Worm (Caenorhabditis elegans) whole organism, L2 larva: ENCODE results near the gene srg-10.

Source experiments
- C34F6.9 ChIP-seq: fragments of 150-350 bp; optimal IDR thresholded peaks from 2 replicates; lab custom pipeline; 2014; ENCODE audit warnings: missing biosample characterization, missing genetic modification characterization
- F13H6.1 ChIP-seq: sonication (generic microtip); optimal IDR thresholded peaks from 2 replicates; lab custom pipeline; 2016; ENCODE audit warnings: missing genetic modification characterization, missing compliant biosample characterization
- R02D3.7 ChIP-seq: fragments of 150-350 bp; optimal IDR thresholded peaks from 2 replicates; lab custom pipeline; 2014; ENCODE audit warnings: missing biosample characterization, missing genetic modification characterization
- Y55F3AM.14 ChIP-seq: fragments of 200-800 bp; sonication (Bioruptor generic); optimal IDR thresholded peaks from 2 replicates; lab custom pipeline; 2018; ENCODE audit warnings: mild to moderate bottlenecking, missing genetic modification characterization, missing compliant biosample characterization
- alr-1 ChIP-seq: fragments of 150-350 bp; optimal IDR thresholded peaks from 2 replicates; lab custom pipeline; 2014; ENCODE audit warnings: missing biosample characterization, missing genetic modification characterization
- aly-2 ChIP-seq: fragments of 150-350 bp; optimal IDR thresholded peaks from 2 replicates; lab custom pipeline; 2014; ENCODE audit warnings: missing biosample characterization, missing genetic modification characterization
- blmp-1 ChIP-seq: sonication (generic microtip); optimal IDR thresholded peaks from 2 replicates; lab custom pipeline; 2017; ENCODE audit warnings: missing genetic modification characterization, mild to moderate bottlenecking, missing compliant biosample characterization, antibody characterized with exemption, moderate library complexity; ENCODE audit not compliant: insufficient read depth
- ceh-16 ChIP-seq: fragments of 150-350 bp; optimal IDR thresholded peaks from 2 replicates; lab custom pipeline; 2014; ENCODE audit warnings: missing biosample characterization, missing genetic modification characterization
- ceh-82 ChIP-seq: fragments of 150-350 bp; optimal IDR thresholded peaks from 2 replicates; lab custom pipeline; 2014; ENCODE audit warnings: missing biosample characterization, missing genetic modification characterization
- crh-2 ChIP-seq: sonication (generic microtip); optimal IDR thresholded peaks from 2 replicates; lab custom pipeline; 2017; ENCODE audit warnings: missing biosample characterization, missing genetic modification characterization
- egl-27 ChIP-seq: sonication (generic microtip); optimal IDR thresholded peaks from 3 replicates; lab custom pipeline; 2017; ENCODE audit warnings: missing biosample characterization, missing genetic modification reagents, missing genetic modification characterization
- elt-3 ChIP-seq: sonication (generic microtip); optimal IDR thresholded peaks from 2 replicates; lab custom pipeline; 2017; ENCODE audit warnings: missing biosample characterization, missing genetic modification characterization
- fos-1 ChIP-seq: fragments of 150-350 bp; optimal IDR thresholded peaks from 2 replicates; lab custom pipeline; 2014; ENCODE audit warnings: missing biosample characterization, missing genetic modification characterization
- gmeb-1 ChIP-seq: fragments of 150-350 bp; optimal IDR thresholded peaks from 2 replicates; lab custom pipeline; 2014; ENCODE audit warnings: missing biosample characterization, missing genetic modification characterization
- lin-11 ChIP-seq: fragments of 150-350 bp; sonication (generic microtip); optimal IDR thresholded peaks from 2 replicates; lab custom pipeline; 2014; ENCODE audit warnings: missing biosample characterization, missing genetic modification characterization, inconsistent platforms, mixed read lengths
- lin-13 ChIP-seq: fragments of 150-350 bp; optimal IDR thresholded peaks from 2 replicates; lab custom pipeline; 2014; ENCODE audit warnings: missing biosample characterization, missing genetic modification reagents, missing genetic modification characterization
- lin-39 ChIP-seq: fragments of 150-350 bp; optimal IDR thresholded peaks from 2 replicates; lab custom pipeline; 2014; ENCODE audit warnings: missing biosample characterization, missing genetic modification reagents, missing genetic modification characterization
- lsy-2 ChIP-seq, 2 experiments: fragments of 150-350 bp in 1 of 2; sonication (generic microtip) in 1 of 2; optimal IDR thresholded peaks; 2 replicates each; lab custom pipeline; 2014 to 2017; ENCODE audit warnings: missing biosample characterization in 2 of 2, missing genetic modification characterization in 2 of 2
- mbf-1 ChIP-seq: sonication (generic microtip); optimal IDR thresholded peaks from 2 replicates; lab custom pipeline; 2017; ENCODE audit warnings: missing biosample characterization, missing genetic modification characterization
- mdl-1 ChIP-seq, 2 experiments: fragments of 150-350 bp in 1 of 2; sonication (generic microtip) in 1 of 2; optimal IDR thresholded peaks; 2 replicates each; lab custom pipeline; 2017; ENCODE audit warnings: missing biosample characterization in 2 of 2, missing genetic modification characterization in 2 of 2
- nhr-10 ChIP-seq: sonication (generic microtip); optimal IDR thresholded peaks from 2 replicates; lab custom pipeline; 2017; ENCODE audit warnings: missing biosample characterization, missing genetic modification characterization
- nhr-12 ChIP-seq: fragments of 150-350 bp; optimal IDR thresholded peaks from 2 replicates; lab custom pipeline; 2014; ENCODE audit warnings: missing biosample characterization, missing genetic modification characterization
- nhr-129 ChIP-seq: fragments of 150-350 bp; optimal IDR thresholded peaks from 2 replicates; lab custom pipeline; 2014; ENCODE audit warnings: missing biosample characterization, missing genetic modification characterization
- nhr-21 ChIP-seq: fragments of 150-350 bp; optimal IDR thresholded peaks from 2 replicates; lab custom pipeline; 2014; ENCODE audit warnings: missing biosample characterization, missing genetic modification characterization
- nhr-6 ChIP-seq: fragments of 150-350 bp; optimal IDR thresholded peaks from 2 replicates; lab custom pipeline; 2014; ENCODE audit warnings: missing biosample characterization, missing genetic modification characterization
- sem-4 ChIP-seq: fragments of 150-350 bp; optimal IDR thresholded peaks from 2 replicates; lab custom pipeline; 2014; ENCODE audit warnings: missing biosample characterization, missing genetic modification reagents, missing genetic modification characterization
- skn-1 ChIP-seq: sonication (generic microtip); optimal IDR thresholded peaks from 2 replicates; lab custom pipeline; 2017; ENCODE audit warnings: missing biosample characterization, missing genetic modification characterization
- sma-3 ChIP-seq: sonication (generic microtip); optimal IDR thresholded peaks from 2 replicates; lab custom pipeline; 2016; ENCODE audit warnings: missing genetic modification reagents, missing genetic modification characterization, missing compliant biosample characterization
- sma-9 ChIP-seq, 2 experiments: fragments of 150-350 bp in 1 of 2; sonication (generic microtip) in 1 of 2; optimal IDR thresholded peaks; 2 replicates each; lab custom pipeline; 2014 to 2016; ENCODE audit warnings: missing genetic modification characterization in 2 of 2, mild to moderate bottlenecking in 1 of 2, missing biosample characterization in 1 of 2, missing compliant biosample characterization in 1 of 2, missing genetic modification reagents in 1 of 2, moderate library complexity in 1 of 2
- snpc-4 ChIP-seq: fragments of 150-350 bp; optimal IDR thresholded peaks from 2 replicates; lab custom pipeline; 2014; ENCODE audit warnings: missing biosample characterization, missing genetic modification characterization
- unc-39 ChIP-seq: fragments of 150-350 bp; optimal IDR thresholded peaks from 2 replicates; lab custom pipeline; 2014; ENCODE audit warnings: missing biosample characterization, missing genetic modification characterization
- unc-55 ChIP-seq: fragments of 150-350 bp; sonication (generic microtip); optimal IDR thresholded peaks from 3 replicates; lab custom pipeline; 2014; ENCODE audit warnings: missing biosample characterization, missing genetic modification reagents, missing genetic modification characterization
- unc-62 ChIP-seq: fragments of 150-350 bp; optimal IDR thresholded peaks from 2 replicates; lab custom pipeline; 2014; ENCODE audit warnings: missing biosample characterization, missing genetic modification reagents, missing genetic modification characterization
- zag-1 ChIP-seq: fragments of 150-350 bp; optimal IDR thresholded peaks from 2 replicates; lab custom pipeline; 2014; ENCODE audit warnings: missing biosample characterization, missing genetic modification characterization
- ztf-1 ChIP-seq: fragments of 200-800 bp; sonication (Bioruptor generic); conservative IDR thresholded peaks from 2 replicates; pipeline ENCODE4 v1.3.6; 2022; ENCODE audit warnings: missing genetic modification characterization, missing compliant biosample characterization
- ztf-4 ChIP-seq: fragments of 150-350 bp; optimal IDR thresholded peaks from 2 replicates; lab custom pipeline; 2014; ENCODE audit warnings: missing biosample characterization, missing genetic modification characterization

srg-10 gene

DNA sequence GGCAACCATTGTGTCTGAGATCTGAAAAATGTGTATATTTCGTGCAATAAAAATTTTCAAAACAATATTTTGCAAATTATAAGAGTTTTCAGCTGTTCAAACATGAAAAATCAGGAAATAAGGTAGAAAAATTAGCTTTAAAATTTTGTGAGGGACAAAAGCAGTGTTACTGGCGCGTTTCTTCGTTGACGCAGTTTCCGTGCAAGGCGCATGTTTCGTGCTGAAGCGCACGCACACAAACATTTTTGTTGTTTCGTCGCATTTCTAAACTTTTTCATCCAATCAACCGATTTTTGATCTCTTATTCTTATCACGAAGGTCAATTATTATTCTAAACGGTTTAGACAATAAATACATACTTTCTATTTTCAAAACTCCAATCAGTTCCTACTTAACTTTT is 15.7 kb downstream of the srg-10 start, which contains the start of gene nifk-1 (continued):
- peak; percentile 28 for TF ChIP-seq lin-11 (tag; lab: Kevin White, UChicago)
- peak; percentile 86 for TF ChIP-seq C34F6.9 (tag; lab: Kevin White, UChicago)
- no peak for TF ChIP-seq nhr-6 (tag; lab: Kevin White, UChicago)
- no peak for TF ChIP-seq Y55F3AM.14 (GFP tag; lab: Kevin White, UChicago)
- TF ChIP-seq snpc-4 (tag; lab: Kevin White, UChicago) = no peak

ce11 chrIII:4693695-4694094 is 16.1 kb downstream of the srg-10 start, which contains the start of gene T04A8.8:
Gene T04A8.8 (plus strand): TSS chrIII:4693995.
- no peak for TF ChIP-seq unc-62 (GFP tag; lab: Kevin White, UChicago)
- TF ChIP-seq unc-39 (tag; lab: Kevin White, UChicago) = no peak
- no peak for TF ChIP-seq mdl-1 (tag; optimal IDR thresholded peaks at IDR 0.05; lab: Kevin White, UChicago)
- no peak for TF ChIP-seq elt-3 (tag; lab: Kevin White, UChicago)
- no peak for TF ChIP-seq alr-1 (tag; lab: Kevin White, UChicago)
- no peak for TF ChIP-seq lin-13 (GFP tag; lab: Kevin White, UChicago)
- TF ChIP-seq R02D3.7 = no peak
- TF ChIP-seq sem-4 (tag; lab: Kevin White, UChicago) = no peak
- no peak for TF ChIP-seq nhr-12 (tag; lab: Kevin White, UChicago)
- no peak for TF ChIP-seq gmeb-1 (tag; lab: Kevin White, UChicago)
- no peak for TF ChIP-seq Y55F3AM.14 (GFP tag; lab: Kevin White, UChicago)
- TF ChIP-seq blmp-1 (tag; lab: Kevin White, UChicago) = no peak
- TF ChIP-seq unc-55 (GFP tag; lab: Kevin White, UChicago) = no peak
- no peak for TF ChIP-seq egl-27 (tag; lab: Kevin White, UChicago)
- no peak for TF ChIP-seq ztf-4 (tag; lab: Kevin White, UChicago)
- TF ChIP-seq snpc-4 (tag; lab: Kevin White, UChicago) = no peak

ce11 chrIII:4695057-4695456 is 17.5 kb downstream of the srg-10 start, which contains the start of gene T04A8.7:
Gene T04A8.7 (plus strand): TSS chrIII:4695357.
- TF ChIP-seq ceh-82 (tag; lab: Kevin White, UChicago) (no peak), gmeb-1 (tag; lab: Kevin White, UChicago) (no peak), sem-4 (tag; lab: Kevin White, UChicago) (no peak), ztf-4 (tag; lab: Kevin White, UChicago) (no peak), lin-13 (GFP tag; lab: Kevin White, UChicago) (no peak), ztf-1 (no peak), nhr-21 (tag; lab: Kevin White, UChicago) (no peak), mbf-1 (tag; lab: Kevin White, UChicago) (no peak)

ce11 chrIII:4696903-4697302 is 19.3 kb downstream of the srg-10 start:
- TF ChIP-seq snpc-4 (tag; lab: Kevin White, UChicago) = no peak
- no peak for TF ChIP-seq sma-3
- no peak for TF ChIP-seq alr-1 (tag; lab: Kevin White, UChicago)
- TF ChIP-seq elt-3 (tag; lab: Kevin White, UChicago) = no peak
- no peak for TF ChIP-seq lin-39 (tag; lab: Kevin White, UChicago)
- no peak for TF ChIP-seq mbf-1 (tag; lab: Kevin White, UChicago)
- TF ChIP-seq aly-2 (tag; lab: Kevin White, UChicago) = no peak
- no peak for TF ChIP-seq nhr-10

- TF ChIP-seq aly-2 (tag; lab: Kevin White, UChicago) (no peak), sma-3 (no peak), C34F6.9 (tag; lab: Kevin White, UChicago) (no peak), unc-39 (tag; lab: Kevin White, UChicago) (no peak), F13H6.1 (no peak), crh-2 (no peak), egl-27 (tag; lab: Kevin White, UChicago) (no peak), ceh-16 (no peak), nhr-129 (tag; lab: Kevin White, UChicago) (no peak), nhr-10 (no peak), lsy-2 (tag; optimal IDR thresholded peaks at IDR 0.05; lab: Kevin White, UChicago) (no peak), sma-9 (GFP tag; optimal IDR thresholded peaks at IDR 0.05; lab: Kevin White, UChicago) (no peak), sma-9 (tag; optimal IDR thresholded peaks at IDR 0.05; lab: Kevin White, UChicago) (no peak), unc-55 (GFP tag; lab: Kevin White, UChicago) (no peak), fos-1 (tag; lab: Kevin White, UChicago) (no peak), zag-1 (tag; lab: Kevin White, UChicago) (no peak), lin-11 (tag; lab: Kevin White, UChicago) (no peak), elt-3 (tag; lab: Kevin White, UChicago) (no peak), skn-1 (tag; lab: Kevin White, UChicago) (no peak), R02D3.7 (no peak), unc-62 (GFP tag; lab: Kevin White, UChicago) (no peak)
These were observed 20.3 kb downstream of the srg-10 start, which contains the start of gene dnj-18 for ce11 chrIII:4697819-4698218. Gene dnj-18 (plus strand): TSS chrIII:4698119.
